Fruit fly (Drosophila melanogaster): ENCODE data around the gene CG12016.
A peak's percentile ranks its signal among the peaks of the same experiment; 100 is the strongest.

CG12016 gene

DNA sequence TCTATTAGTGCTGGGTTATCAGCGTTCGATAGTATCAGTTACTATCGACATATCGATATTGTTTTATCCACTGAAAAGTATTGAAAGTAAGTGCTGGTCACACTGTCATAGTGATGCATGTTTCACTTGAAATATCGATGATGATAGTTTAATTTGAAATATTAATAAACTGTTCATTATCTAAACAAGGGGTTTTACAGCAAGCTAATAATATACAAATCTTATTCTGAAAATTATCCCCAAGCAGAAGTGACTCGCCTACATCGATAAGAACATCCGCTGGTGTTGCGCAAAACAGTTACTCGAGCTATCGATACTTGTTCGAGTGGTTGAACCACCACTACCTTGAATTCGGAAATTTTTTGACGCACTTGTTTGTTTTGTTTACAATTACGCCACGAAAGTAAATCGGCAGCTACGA lies at the start of gene CG12016, which contains the start of the genes PIG-C and Dpm2 (continued):
- TF ChIP-seq CG11294 (GFP tag; IDR thresholded peaks at IDR 0.05) (no peak), CG34406 (GFP tag; optimal IDR thresholded peaks at IDR 0.05) (no peak), salr (GFP tag; optimal IDR thresholded peaks at IDR 0.05) (peak in 1 of 2 experiments; percentile 33), svp (GFP tag) (peak; percentile 79), eg (GFP tag; IDR thresholded peaks at IDR 0.05) (no peak; the same call in 2 of the 3 replicates), CG1621 (tag; optimal IDR thresholded peaks at IDR 0.05) (no peak), Sox15 (GFP tag; optimal IDR thresholded peaks at IDR 0.05) (peak; percentile 54), CG6792 (GFP tag; optimal IDR thresholded peaks at IDR 0.05) (peak; percentile 49)

DNA sequence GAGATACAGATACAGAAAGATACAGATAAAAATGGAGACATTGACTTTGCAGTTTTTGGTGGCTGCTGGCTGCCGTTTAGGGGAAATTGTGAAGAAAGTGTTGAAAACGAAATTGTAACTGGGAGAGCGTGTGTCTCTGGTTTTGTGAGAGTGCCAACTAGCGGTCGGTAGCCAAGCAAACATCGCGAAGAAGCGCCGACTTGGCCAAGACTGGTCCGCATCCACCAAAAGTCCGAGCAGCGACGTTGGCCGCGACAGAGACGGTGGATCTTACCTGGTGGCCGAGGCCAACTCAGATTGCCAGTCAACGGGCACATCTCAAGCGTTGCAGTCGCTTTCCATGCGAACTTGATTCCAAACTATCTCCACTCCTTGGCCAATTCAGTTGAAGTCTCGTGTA lies 48.6 kb upstream of the CG12016 start, which contains the start of gene CG14960:
CG14960 (plus strand) TSS at position 301 of the 400 bp plus-strand sequence.
- TF ChIP-seq lz (GFP tag; optimal IDR thresholded peaks at IDR 0.05) (no peak), esn (GFP tag; optimal IDR thresholded peaks at IDR 0.05) (no peak), Eip78C (GFP tag) (peak; percentile 54), CG6163 (GFP tag; IDR thresholded peaks at IDR 0.05) (peak; percentile 30; the same call in 1 of the 3 replicates), topi (GFP tag; optimal IDR thresholded peaks at IDR 0.05) (no peak), Ets96B (tag; optimal IDR thresholded peaks at IDR 0.05) (no peak), svp (GFP tag) (no peak), OdsH (GFP tag; optimal IDR thresholded peaks at IDR 0.05) (no peak), CG9139 (GFP tag; optimal IDR thresholded peaks at IDR 0.05) (no peak), fkh (GFP tag; optimal IDR thresholded peaks at IDR 0.05) (no peak), fd85E (GFP tag; optimal IDR thresholded peaks at IDR 0.05) (no peak), CG3032 (tag; optimal IDR thresholded peaks at IDR 0.05) (no peak), CG10631 (GFP tag; optimal IDR thresholded peaks at IDR 0.05) (no peak)

DNA sequence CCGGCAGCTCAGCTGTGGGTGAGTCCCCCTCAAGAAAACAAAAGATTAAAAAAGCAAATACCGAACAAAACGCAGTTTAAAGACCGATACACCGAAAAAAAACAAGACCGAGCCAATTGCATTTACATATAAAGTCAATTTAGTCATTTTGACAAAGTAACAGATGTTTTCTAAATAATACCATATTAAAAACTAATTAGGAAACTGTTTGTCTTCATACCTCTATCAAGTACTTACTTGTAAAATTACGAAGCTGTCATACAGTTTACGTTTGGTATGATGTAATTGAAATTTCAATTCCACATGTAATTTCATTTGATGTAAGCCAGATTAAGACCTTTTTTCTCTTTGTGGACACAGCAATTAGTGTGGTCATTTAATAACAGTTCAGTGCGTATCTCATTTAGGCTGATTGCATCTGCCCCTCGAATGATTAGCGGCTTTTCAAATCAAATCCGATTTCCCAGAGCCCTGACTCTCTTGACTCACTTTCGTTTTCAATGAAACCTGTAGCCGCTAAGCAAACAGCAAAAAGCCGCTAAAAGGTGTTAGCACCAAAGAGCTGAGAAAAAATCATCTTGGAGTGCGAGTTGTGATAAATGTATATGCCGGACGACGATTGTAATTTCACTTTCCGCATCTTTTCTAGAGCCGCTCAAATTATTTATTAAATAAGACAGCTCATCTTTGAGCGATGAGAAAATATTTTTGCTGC lies 44.7 kb upstream of the CG12016 start:
- TF ChIP-seq Sox15 (GFP tag; optimal IDR thresholded peaks at IDR 0.05) (no peak), Blimp-1 (GFP tag; optimal IDR thresholded peaks at IDR 0.05) (peak; percentile 59), esn (GFP tag; optimal IDR thresholded peaks at IDR 0.05) (no peak), Hr4 (GFP tag; optimal IDR thresholded peaks at IDR 0.05) (peak; percentile 40), Eip78C (GFP tag) (peak; percentile 76), CG3919 (GFP tag; optimal IDR thresholded peaks at IDR 0.05) (peak; percentile 6), achi (GFP tag; optimal IDR thresholded peaks at IDR 0.05) (peak; percentile 17), CG6163 (GFP tag; IDR thresholded peaks at IDR 0.05) (no peak), CG32006 (GFP tag; optimal IDR thresholded peaks at IDR 0.05) (peak; percentile 54), CG15336 (GFP tag; IDR thresholded peaks at IDR 0.05) (0 out of 2 replicates have a peak, but pooled peaks have one; percentile 16)

- peak; percentile 9 for TF ChIP-seq Eip78C (GFP tag)
- no peak for TF ChIP-seq OdsH (GFP tag; optimal IDR thresholded peaks at IDR 0.05)
Observed at dm6 chr3L:3276930-3277329, 42.4 kb upstream of the CG12016 start.

DNA sequence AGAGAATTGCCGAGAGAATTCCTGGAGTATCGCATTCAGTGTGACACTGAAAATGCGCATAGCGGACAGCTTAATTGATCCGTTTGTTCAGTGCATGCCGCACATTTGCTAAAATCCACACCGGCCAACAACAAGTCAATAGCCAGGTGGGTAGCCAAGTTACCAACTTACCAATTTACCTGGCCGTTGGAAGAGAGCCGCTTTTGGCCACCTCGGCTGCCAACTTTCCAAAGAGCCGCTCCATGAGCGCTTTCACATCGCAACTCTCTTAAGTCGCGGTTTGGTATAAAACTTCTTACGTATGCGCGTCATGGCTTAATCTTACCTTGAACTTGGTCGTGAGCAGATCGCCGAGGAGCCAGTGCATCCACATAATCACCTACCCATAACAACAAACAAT lies 39.4 kb upstream of the CG12016 start, which contains the start of gene CG12017:
CG12017 (plus strand) TSS at position 310 of the 400 bp plus-strand sequence.
- TF ChIP-seq Eip78C (GFP tag) (peak; percentile 59), fd85E (GFP tag; optimal IDR thresholded peaks at IDR 0.05) (no peak), fkh (GFP tag; optimal IDR thresholded peaks at IDR 0.05) (no peak), CG8319 (GFP tag; optimal IDR thresholded peaks at IDR 0.05) (no peak), Eip93F (GFP tag; optimal IDR thresholded peaks at IDR 0.05) (no peak), Sox102F (GFP tag; optimal IDR thresholded peaks at IDR 0.05) (peak; percentile 10)

DNA sequence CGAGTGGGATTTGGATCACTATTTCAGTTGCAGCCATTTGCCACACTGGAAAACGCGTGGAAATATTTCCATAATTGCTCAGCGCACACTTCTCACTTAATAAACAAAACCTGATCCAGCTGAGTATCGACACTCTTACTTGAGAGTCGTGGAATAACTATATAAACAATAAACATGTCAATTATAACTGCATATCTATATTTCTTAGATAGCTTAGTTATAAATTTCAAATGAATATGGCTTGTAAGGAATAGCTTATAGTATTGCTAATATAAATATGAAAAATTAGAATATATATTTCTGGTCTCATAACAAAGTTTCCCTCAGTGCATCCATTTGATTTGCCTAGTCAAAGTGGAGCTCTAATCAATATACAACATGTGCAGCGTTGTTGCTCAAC lies 36.1 kb upstream of the CG12016 start:
- no peak for TF ChIP-seq CG6163 (GFP tag; IDR thresholded peaks at IDR 0.05)
- TF ChIP-seq salr (GFP tag; optimal IDR thresholded peaks at IDR 0.05): peak in 1 of 2 experiments; percentile 16
- no peak for TF ChIP-seq Sox14 (GFP tag; optimal IDR thresholded peaks at IDR 0.05)
- no peak for TF ChIP-seq Lpt (GFP tag; optimal IDR thresholded peaks at IDR 0.05)
- no peak for TF ChIP-seq cyc (GFP tag; optimal IDR thresholded peaks at IDR 0.05)
- TF ChIP-seq Ets21C (GFP tag; optimal IDR thresholded peaks at IDR 0.05): no peak
- no peak for TF ChIP-seq Met (GFP tag; optimal IDR thresholded peaks at IDR 0.05)
- no peak for TF ChIP-seq CG6792 (GFP tag; optimal IDR thresholded peaks at IDR 0.05)
- no peak for TF ChIP-seq CG11902 (GFP tag; optimal IDR thresholded peaks at IDR 0.05)
- peak; percentile 75 for TF ChIP-seq CG32006 (GFP tag; optimal IDR thresholded peaks at IDR 0.05)
- TF ChIP-seq fkh (GFP tag; optimal IDR thresholded peaks at IDR 0.05): no peak
- TF ChIP-seq fd59A (GFP tag; optimal IDR thresholded peaks at IDR 0.05): no peak
- TF ChIP-seq Hr39 (GFP tag; optimal IDR thresholded peaks at IDR 0.05): no peak
- no peak for TF ChIP-seq CG31627 (GFP tag; optimal IDR thresholded peaks at IDR 0.05)
- TF ChIP-seq dsx (GFP tag; optimal IDR thresholded peaks at IDR 0.05; ENCODE audit: poor library complexity, severe bottlenecking): no peak
- TF ChIP-seq CG11762 (GFP tag; optimal IDR thresholded peaks at IDR 0.05; ENCODE audit: insufficient read depth): no peak
- no peak for TF ChIP-seq spab (GFP tag; optimal IDR thresholded peaks at IDR 0.05)

Data from whole organism, prepupa.